Worm (Caenorhabditis elegans) whole organism, L2 larva: ENCODE data around the gene Y57A10B.6.

Experiments used
- aly-2 ChIP-seq: fragments of 150-350 bp; optimal IDR thresholded peaks from 2 replicates; lab custom pipeline; 2014; ENCODE audit warnings: missing biosample characterization, missing genetic modification characterization
- ceh-82 ChIP-seq: fragments of 150-350 bp; optimal IDR thresholded peaks from 2 replicates; lab custom pipeline; 2014; ENCODE audit warnings: missing biosample characterization, missing genetic modification characterization
- egl-27 ChIP-seq: sonication (generic microtip); optimal IDR thresholded peaks from 3 replicates; lab custom pipeline; 2017; ENCODE audit warnings: missing biosample characterization, missing genetic modification reagents, missing genetic modification characterization
- fos-1 ChIP-seq: fragments of 150-350 bp; optimal IDR thresholded peaks from 2 replicates; lab custom pipeline; 2014; ENCODE audit warnings: missing biosample characterization, missing genetic modification characterization
- nhr-11 ChIP-seq: fragments of 150-350 bp; optimal IDR thresholded peaks from 2 replicates; lab custom pipeline; 2014; ENCODE audit warnings: missing biosample characterization, missing genetic modification characterization
- nhr-237 ChIP-seq: fragments of 150-350 bp; optimal IDR thresholded peaks from 2 replicates; lab custom pipeline; 2014; ENCODE audit warnings: missing biosample characterization, missing genetic modification characterization
- peb-1 ChIP-seq: fragments of 150-350 bp; optimal IDR thresholded peaks from 2 replicates; lab custom pipeline; 2014; ENCODE audit warnings: missing biosample characterization, missing genetic modification characterization
- unc-62 ChIP-seq: fragments of 150-350 bp; optimal IDR thresholded peaks from 2 replicates; lab custom pipeline; 2014; ENCODE audit warnings: missing biosample characterization, missing genetic modification reagents, missing genetic modification characterization
- zag-1 ChIP-seq: fragments of 150-350 bp; optimal IDR thresholded peaks from 2 replicates; lab custom pipeline; 2014; ENCODE audit warnings: missing biosample characterization, missing genetic modification characterization

- no peak for TF ChIP-seq nhr-237
- no peak for TF ChIP-seq egl-27 (tag; lab: Kevin White, UChicago)
- TF ChIP-seq fos-1 (tag; lab: Kevin White, UChicago) = no peak
- no peak for TF ChIP-seq zag-1 (tag; lab: Kevin White, UChicago)
- TF ChIP-seq unc-62 (GFP tag; lab: Kevin White, UChicago) = no peak
- no peak for TF ChIP-seq aly-2
- no peak for TF ChIP-seq nhr-11 (tag; lab: Kevin White, UChicago)
- no peak for TF ChIP-seq ceh-82
- no peak for TF ChIP-seq peb-1 (tag; lab: Kevin White, UChicago)
Measured at ce11 chrII:12344787-12345186, 45.1 kb upstream of the Y57A10B.6 start, which contains the start of gene C44C11.6.
